Worm (Caenorhabditis elegans) whole organism, L3 larva: ENCODE measurements around the gene H12D21.5.

Source experiments
- R02D3.7 ChIP-seq: fragments of 150-350 bp; optimal IDR thresholded peaks from 2 replicates; lab custom pipeline; 2014; ENCODE audit warnings: missing biosample characterization, missing genetic modification characterization
- aly-2 ChIP-seq: fragments of 150-350 bp; optimal IDR thresholded peaks from 2 replicates; lab custom pipeline; 2014; ENCODE audit warnings: missing biosample characterization, missing genetic modification characterization
- ama-1 ChIP-seq: fragments of 150-350 bp; optimal IDR thresholded peaks from 2 replicates; lab custom pipeline; 2018
- ceh-82 ChIP-seq: fragments of 150-350 bp; optimal IDR thresholded peaks from 2 replicates; lab custom pipeline; 2014; ENCODE audit warnings: missing biosample characterization, missing genetic modification characterization
- fkh-10 ChIP-seq: sonication (generic microtip); optimal IDR thresholded peaks from 2 replicates; lab custom pipeline; 2017; ENCODE audit warnings: missing biosample characterization, missing genetic modification reagents, missing genetic modification characterization
- fkh-2 ChIP-seq: fragments of 150-350 bp; optimal IDR thresholded peaks from 2 replicates; lab custom pipeline; 2014; ENCODE audit warnings: missing biosample characterization, missing genetic modification reagents, missing genetic modification characterization
- hmg-11 ChIP-seq: sonication (generic microtip); optimal IDR thresholded peaks from 2 replicates; lab custom pipeline; 2016; ENCODE audit warnings: missing genetic modification characterization, missing compliant biosample characterization
- lin-39 ChIP-seq: fragments of 150-350 bp; optimal IDR thresholded peaks from 2 replicates; lab custom pipeline; 2018; ENCODE audit warnings: missing biosample characterization, missing genetic modification reagents, missing genetic modification characterization
- nhr-25 ChIP-seq: sonication (generic microtip); optimal IDR thresholded peaks from 2 replicates; lab custom pipeline; 2017; ENCODE audit warnings: missing biosample characterization, missing genetic modification characterization
- nhr-43 ChIP-seq: sonication (generic microtip); optimal IDR thresholded peaks from 2 replicates; lab custom pipeline; 2016; ENCODE audit warnings: mild to moderate bottlenecking, missing genetic modification characterization, missing compliant biosample characterization; ENCODE audit not compliant: poor library complexity, severe bottlenecking
- nhr-76 ChIP-seq: fragments of 150-350 bp; sonication (generic microtip); optimal IDR thresholded peaks from 5 replicates; lab custom pipeline; 2014; ENCODE audit warnings: missing biosample characterization, missing genetic modification characterization
- snpc-4 ChIP-seq: fragments of 150-350 bp; optimal IDR thresholded peaks from 2 replicates; lab custom pipeline; 2014; ENCODE audit warnings: missing biosample characterization, missing genetic modification characterization
- ztf-11 ChIP-seq: fragments of 150-350 bp; optimal IDR thresholded peaks from 2 replicates; lab custom pipeline; 2014; ENCODE audit warnings: missing biosample characterization, missing genetic modification characterization

DNA sequence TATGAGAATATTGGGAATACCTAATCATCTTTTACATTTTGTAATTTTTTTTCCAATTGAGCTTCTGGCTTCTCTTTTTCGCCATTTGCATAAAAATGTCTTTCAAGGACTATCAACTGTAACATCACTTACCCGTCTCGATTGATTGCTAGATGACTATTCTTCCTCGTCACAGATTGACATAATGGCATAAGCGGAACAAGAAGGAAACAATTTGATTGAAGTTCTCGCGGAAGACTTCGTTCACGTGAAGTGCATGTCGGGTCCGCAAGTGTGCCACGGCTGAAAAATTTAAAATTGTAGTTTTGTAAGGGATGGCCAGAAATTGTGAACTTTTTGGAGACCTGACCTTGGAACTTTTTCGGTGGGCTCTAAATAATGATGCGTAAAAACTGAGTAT is 40.1 kb upstream of the H12D21.5 start:
- TF ChIP-seq aly-2 (tag; lab: Kevin White, UChicago) (no peak), hmg-11 (tag; lab: Kevin White, UChicago) (no peak), lin-39 (tag; lab: Kevin White, UChicago) (no peak), ama-1 (lab: Kevin White, UChicago) (no peak), nhr-76 (tag; lab: Kevin White, UChicago) (no peak), ztf-11 (tag; lab: Kevin White, UChicago) (no peak), ceh-82 (no peak), nhr-25 (tag; lab: Kevin White, UChicago) (no peak), nhr-43 (tag; lab: Kevin White, UChicago) (no peak), snpc-4 (no peak), fkh-10 (no peak), fkh-2 (tag; lab: Kevin White, UChicago) (no peak), R02D3.7 (no peak)
